Worm (Caenorhabditis elegans) whole organism, mixed stage, embryonic: Measurements from ENCODE around the gene Y69E1A.3.

ENCODE experiments used
- bed-3 ChIP-seq: fragments of 200-800 bp; sonication (Bioruptor generic); optimal IDR thresholded peaks from 3 replicates; lab custom pipeline; 2018; ENCODE audit warnings: mild to moderate bottlenecking, missing genetic modification characterization, moderate library complexity, missing compliant biosample characterization
- ceh-39 ChIP-seq: fragments of 150-350 bp; optimal IDR thresholded peaks from 2 replicates; lab custom pipeline; 2014; ENCODE audit warnings: missing biosample characterization, missing genetic modification characterization
- ham-2 ChIP-seq: fragments of 200-800 bp; sonication (Bioruptor generic); optimal IDR thresholded peaks from 2 replicates; lab custom pipeline; 2018; ENCODE audit warnings: mild to moderate bottlenecking, missing genetic modification characterization, missing compliant biosample characterization
- lsy-2 ChIP-seq: fragments of 150-350 bp; optimal IDR thresholded peaks from 2 replicates; lab custom pipeline; 2014; ENCODE audit warnings: missing biosample characterization, missing genetic modification characterization
- nhr-76 ChIP-seq: sonication (generic microtip); optimal IDR thresholded peaks from 2 replicates; lab custom pipeline; 2017; ENCODE audit warnings: missing biosample characterization, missing genetic modification characterization
- pha-4 ChIP-seq: fragments of 150-350 bp; optimal IDR thresholded peaks from 2 replicates; lab custom pipeline; 2018; ENCODE audit warnings: missing biosample characterization, missing genetic modification reagents, missing genetic modification characterization
- snpc-4 ChIP-seq: fragments of 150-350 bp; optimal IDR thresholded peaks from 2 replicates; lab custom pipeline; 2014; ENCODE audit warnings: missing biosample characterization, missing genetic modification characterization
- unc-62 ChIP-seq: fragments of 150-350 bp; optimal IDR thresholded peaks from 2 replicates; lab custom pipeline; 2014; ENCODE audit warnings: missing biosample characterization, missing genetic modification reagents, missing genetic modification characterization
- ztf-11 ChIP-seq: fragments of 150-350 bp; optimal IDR thresholded peaks from 2 replicates; lab custom pipeline; 2014; ENCODE audit warnings: missing biosample characterization, missing genetic modification characterization

DNA sequence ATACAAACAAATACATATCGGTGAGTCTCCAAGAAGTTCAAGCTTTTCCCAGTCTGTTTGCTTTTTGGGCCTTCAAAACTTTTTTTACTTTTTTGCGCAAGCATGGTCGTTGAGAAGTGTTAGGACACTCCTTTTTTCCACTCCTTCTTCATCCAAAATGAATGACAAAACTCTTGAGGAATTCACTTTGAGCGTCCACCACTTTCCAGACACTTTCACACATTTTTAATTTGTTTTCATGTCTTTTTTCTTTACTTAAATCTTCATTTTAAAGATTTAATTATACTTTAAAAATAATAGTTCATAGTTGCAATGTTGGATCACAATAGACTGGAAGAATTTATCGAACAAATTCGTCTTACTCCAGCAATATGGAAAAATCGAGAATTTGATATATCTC is 52.2 kb downstream of the Y69E1A.3 start, which contains the start of gene F13H10.1:
- TF ChIP-seq pha-4 (no peak), ham-2 (GFP tag; lab: Kevin White, UChicago) (no peak), unc-62 (GFP tag; lab: Kevin White, UChicago) (no peak), lsy-2 (no peak), nhr-76 (tag; lab: Kevin White, UChicago) (no peak), ztf-11 (no peak), bed-3 (GFP tag; lab: Kevin White, UChicago) (no peak), snpc-4 (tag; lab: Kevin White, UChicago) (no peak), ceh-39 (tag; lab: Kevin White, UChicago) (no peak)
